Fruit fly (Drosophila melanogaster) whole organism, embryonic: ENCODE measurements around the gene CG16753.

Experiments used
- Bdp1 ChIP-seq: fragments of 200-800 bp; sonication (Bioruptor generic); optimal IDR thresholded peaks from 3 replicates; lab custom pipeline; 2016; ENCODE audit warnings: missing biosample characterization, missing genetic modification characterization
- Bgb ChIP-seq: fragments of 200-800 bp; sonication (Bioruptor generic); IDR thresholded peaks from 2 replicates; pipeline ENCODE4 v1.3.6; 2022; ENCODE audit warnings: missing biosample characterization, missing genetic modification characterization; ENCODE audit not compliant: partially characterized antibody
- C15 ChIP-seq: fragments of 200-800 bp; sonication (Bioruptor generic); IDR thresholded peaks from 3 replicates; pipeline ENCODE4 v1.3.6; 2022; ENCODE audit warnings: missing biosample characterization, missing genetic modification characterization
- CG10209 ChIP-seq: fragments of 200-800 bp; sonication (Bioruptor generic); optimal IDR thresholded peaks from 3 replicates; lab custom pipeline; 2017; ENCODE audit warnings: missing biosample characterization, mild to moderate bottlenecking, missing genetic modification characterization, missing genetic modification reagents
- CG11456 ChIP-seq: fragments of 200-800 bp; sonication (Bioruptor generic); IDR thresholded peaks from 3 replicates; pipeline ENCODE4 v1.3.6; 2022; ENCODE audit warnings: missing biosample characterization, missing genetic modification characterization
- CG13123 ChIP-seq: fragments of 200-800 bp; sonication (Bioruptor generic); optimal IDR thresholded peaks from 2 replicates; lab custom pipeline; 2016; ENCODE audit warnings: missing biosample characterization, missing genetic modification characterization
- CG13424 ChIP-seq: fragments of 200-800 bp; sonication (Bioruptor generic); optimal IDR thresholded peaks from 2 replicates; lab custom pipeline; 2019; ENCODE audit warnings: missing biosample characterization, mild to moderate bottlenecking, missing genetic modification characterization, moderate library complexity
- CG17568 ChIP-seq: fragments of 200-800 bp; sonication (Bioruptor generic); optimal IDR thresholded peaks from 2 replicates; lab custom pipeline; 2018; ENCODE audit warnings: missing biosample characterization, mild to moderate bottlenecking, missing genetic modification characterization, moderate library complexity
- CG18476 ChIP-seq: fragments of 200-800 bp; sonication (Bioruptor generic); optimal IDR thresholded peaks from 2 replicates; lab custom pipeline; 2016; ENCODE audit warnings: missing biosample characterization, mild to moderate bottlenecking, missing genetic modification characterization
- CG32532 ChIP-seq: fragments of 200-800 bp; sonication (Bioruptor generic); IDR thresholded peaks from 2 replicates; pipeline ENCODE4 v1.3.6; 2022; ENCODE audit warnings: missing biosample characterization, missing genetic modification characterization
- CG33557 ChIP-seq: fragments of 200-800 bp; sonication (Bioruptor generic); optimal IDR thresholded peaks from 2 replicates; lab custom pipeline; 2019; ENCODE audit warnings: missing biosample characterization, mild to moderate bottlenecking, missing genetic modification characterization, moderate library complexity
- CG34224 ChIP-seq: fragments of 200-800 bp; sonication (Bioruptor generic); IDR thresholded peaks from 3 replicates; pipeline ENCODE4 v1.3.6; 2022; ENCODE audit warnings: missing biosample characterization, missing genetic modification characterization; ENCODE audit not compliant: partially characterized antibody
- CG7556 ChIP-seq: fragments of 200-800 bp; sonication (Bioruptor generic); optimal IDR thresholded peaks from 2 replicates; lab custom pipeline; 2017; ENCODE audit warnings: missing biosample characterization, mild to moderate bottlenecking, missing genetic modification characterization
- CG7963 ChIP-seq: fragments of 200-800 bp; sonication (Bioruptor generic); IDR thresholded peaks from 3 replicates; pipeline ENCODE4 v1.3.6; 2022; ENCODE audit warnings: missing biosample characterization, missing genetic modification characterization; ENCODE audit not compliant: partially characterized antibody
- CG8290 ChIP-seq, 3 experiments: fragments of 200-800 bp; sonication (Bioruptor generic); optimal IDR thresholded peaks; 2 replicates each; lab custom pipeline; 2016 to 2019; ENCODE audit warnings: missing biosample characterization in 3 of 3, missing genetic modification characterization in 3 of 3, mild to moderate bottlenecking in 2 of 3, moderate library complexity in 1 of 3
- CG8944 ChIP-seq: fragments of 200-800 bp; sonication (Bioruptor generic); optimal IDR thresholded peaks from 3 replicates; lab custom pipeline; 2016; ENCODE audit warnings: missing biosample characterization, missing genetic modification characterization
- CG9876 ChIP-seq: fragments of 200-800 bp; sonication (Bioruptor generic); optimal IDR thresholded peaks from 2 replicates; lab custom pipeline; 2016; ENCODE audit warnings: missing biosample characterization, missing genetic modification characterization
- CTCF ChIP-seq: fragments of 200-800 bp; sonication (Bioruptor generic); optimal IDR thresholded peaks from 2 replicates; lab custom pipeline; 2017; ENCODE audit warnings: missing biosample characterization, mild to moderate bottlenecking, missing genetic modification characterization, moderate library complexity
- Doc3 ChIP-seq: fragments of 200-800 bp; sonication (Bioruptor generic); IDR thresholded peaks from 3 replicates; pipeline ENCODE4 v1.3.6; 2022; ENCODE audit warnings: missing biosample characterization, missing genetic modification characterization; ENCODE audit not compliant: partially characterized antibody
- Fer3 ChIP-seq: fragments of 200-800 bp; sonication (Bioruptor generic); optimal IDR thresholded peaks from 2 replicates; lab custom pipeline; 2018; ENCODE audit warnings: missing biosample characterization, mild to moderate bottlenecking, missing genetic modification characterization, moderate library complexity
- HLH4C ChIP-seq: fragments of 200-800 bp; sonication (Bioruptor generic); IDR thresholded peaks from 3 replicates; pipeline ENCODE4 v1.3.6; 2022; ENCODE audit warnings: missing biosample characterization, missing genetic modification characterization; ENCODE audit not compliant: partially characterized antibody
- MESR4 ChIP-seq: fragments of 200-800 bp; sonication (Bioruptor generic); optimal IDR thresholded peaks from 2 replicates; lab custom pipeline; 2018; ENCODE audit warnings: missing biosample characterization, mild to moderate bottlenecking, missing genetic modification characterization, moderate library complexity
- NC2α ChIP-seq: fragments of 200-800 bp; sonication (Bioruptor generic); optimal IDR thresholded peaks from 2 replicates; lab custom pipeline; 2016; ENCODE audit warnings: missing biosample characterization, missing genetic modification characterization
- Opbp ChIP-seq: fragments of 200-800 bp; sonication (Bioruptor generic); IDR thresholded peaks from 3 replicates; pipeline ENCODE4 v1.3.6; 2022; ENCODE audit warnings: missing biosample characterization, missing genetic modification characterization; ENCODE audit not compliant: partially characterized antibody
- Sox102F ChIP-seq: fragments of 200-800 bp; sonication (Bioruptor generic); optimal IDR thresholded peaks from 2 replicates; lab custom pipeline; 2018; ENCODE audit warnings: missing biosample characterization, mild to moderate bottlenecking, missing genetic modification characterization, moderate library complexity
- TFAM ChIP-seq: fragments of 200-800 bp; sonication (Bioruptor generic); optimal IDR thresholded peaks from 2 replicates; lab custom pipeline; 2017; ENCODE audit warnings: missing biosample characterization, missing genetic modification characterization, inconsistent platforms
- amos ChIP-seq: fragments of 200-800 bp; sonication (Bioruptor generic); IDR thresholded peaks from 2 replicates; pipeline ENCODE4 v1.3.6; 2022; ENCODE audit warnings: missing biosample characterization, missing genetic modification characterization; ENCODE audit not compliant: partially characterized antibody
- bab2 ChIP-seq: fragments of 200-800 bp; sonication (Bioruptor generic); optimal IDR thresholded peaks from 2 replicates; lab custom pipeline; 2016; ENCODE audit warnings: missing biosample characterization, missing genetic modification characterization
- cwo ChIP-seq: fragments of 200-800 bp; sonication (Bioruptor generic); optimal IDR thresholded peaks from 3 replicates; lab custom pipeline; 2017; ENCODE audit warnings: missing biosample characterization, missing genetic modification characterization, mild to moderate bottlenecking, moderate library complexity, missing genetic modification reagents
- en ChIP-seq: fragments of 200-800 bp; sonication (Bioruptor generic); optimal IDR thresholded peaks from 2 replicates; lab custom pipeline; 2016; ENCODE audit warnings: missing biosample characterization, missing genetic modification characterization
- eyg ChIP-seq: fragments of 200-800 bp; sonication (Bioruptor generic); optimal IDR thresholded peaks from 3 replicates; lab custom pipeline; 2016; ENCODE audit warnings: missing biosample characterization, missing genetic modification characterization
- gcm ChIP-seq: fragments of 200-800 bp; sonication (Bioruptor generic); optimal IDR thresholded peaks from 2 replicates; lab custom pipeline; 2019; ENCODE audit warnings: missing biosample characterization, mild to moderate bottlenecking, missing genetic modification characterization, moderate library complexity
- gfzf ChIP-seq: fragments of 200-800 bp; sonication (Bioruptor generic); optimal IDR thresholded peaks from 2 replicates; lab custom pipeline; 2016; ENCODE audit warnings: missing biosample characterization, mild to moderate bottlenecking, missing genetic modification characterization, moderate library complexity
- lov ChIP-seq, 2 experiments: fragments of 200-800 bp in 1 of 2; fragments of >200 bp in 1 of 2; sonication (Bioruptor generic) in 1 of 2; IDR thresholded peaks in 1 of 2; optimal IDR thresholded peaks in 1 of 2; 2 replicates in 1 of 2; 3 replicates in 1 of 2; pipeline versions ENCODE4 v1.3.6 to Lab custom; 2017 to 2022; ENCODE audit warnings: missing biosample characterization in 1 of 2, missing genetic modification characterization in 1 of 2
- mam ChIP-seq: fragments of 200-800 bp; sonication (Bioruptor generic); optimal IDR thresholded peaks from 3 replicates; lab custom pipeline; 2016; ENCODE audit warnings: missing biosample characterization, missing genetic modification characterization
- mld ChIP-seq: fragments of 200-800 bp; sonication (Bioruptor generic); IDR thresholded peaks from 3 replicates; pipeline ENCODE4 v1.3.6; 2022; ENCODE audit warnings: missing biosample characterization, missing genetic modification characterization; ENCODE audit not compliant: partially characterized antibody
- p53 ChIP-seq: fragments of 200-800 bp; sonication (Bioruptor generic); optimal IDR thresholded peaks from 2 replicates; lab custom pipeline; 2016; ENCODE audit warnings: missing biosample characterization, missing genetic modification characterization
- rib ChIP-seq: fragments of 200-800 bp; sonication (Bioruptor generic); IDR thresholded peaks from 2 replicates; pipeline ENCODE4 v1.3.6; 2022; ENCODE audit warnings: missing biosample characterization, missing genetic modification characterization
- sens ChIP-seq: fragments of 200-800 bp; sonication (Bioruptor generic); peaks from one replicate; lab custom pipeline; 2016; ENCODE audit warnings: missing biosample characterization, missing genetic modification characterization
- sima ChIP-seq: fragments of 200-800 bp; sonication (Bioruptor generic); optimal IDR thresholded peaks from 2 replicates; lab custom pipeline; 2016; ENCODE audit warnings: missing biosample characterization, missing genetic modification characterization
- tll ChIP-seq, 2 experiments: fragments of 200-800 bp in 1 of 2; fragments of >200 bp in 1 of 2; sonication (Bioruptor generic) in 1 of 2; optimal IDR thresholded peaks; 2 replicates each; lab custom pipeline; 2017 to 2019; ENCODE audit warnings: missing biosample characterization in 2 of 2, missing genetic modification characterization in 2 of 2, mild to moderate bottlenecking in 1 of 2, moderate library complexity in 1 of 2
- tna ChIP-seq: fragments of 200-800 bp; sonication (Bioruptor generic); IDR thresholded peaks from 2 replicates; pipeline ENCODE4 v1.3.6; 2022; ENCODE audit warnings: missing biosample characterization, missing genetic modification characterization; ENCODE audit not compliant: partially characterized antibody
- unpg ChIP-seq: fragments of 200-800 bp; sonication (Bioruptor generic); optimal IDR thresholded peaks from 3 replicates; lab custom pipeline; 2018; ENCODE audit warnings: missing biosample characterization, mild to moderate bottlenecking, missing genetic modification characterization, moderate library complexity
- usp ChIP-seq: fragments of >200 bp; optimal IDR thresholded peaks from 2 replicates; lab custom pipeline; 2017; ENCODE audit warnings: missing biosample characterization, missing genetic modification characterization
- vnd ChIP-seq: fragments of 200-800 bp; sonication (Bioruptor generic); IDR thresholded peaks from 3 replicates; pipeline ENCODE4 v1.3.6; 2022; ENCODE audit warnings: missing biosample characterization, missing genetic modification characterization; ENCODE audit not compliant: partially characterized antibody

CG16753 gene

dm6 chr3L:3090581-3091345 lies 35.9 kb downstream of the CG16753 start (continued):
- TF ChIP-seq eyg (GFP tag; lab: Kevin White, UChicago): no peak
- peak; percentile 50 for TF ChIP-seq unpg (GFP tag; lab: Kevin White, UChicago)
- TF ChIP-seq cwo (GFP tag; lab: Kevin White, UChicago): peak; percentile 24
- peak; percentile 49 for TF ChIP-seq Fer3
- TF ChIP-seq CG11456 (GFP tag; lab: Robert Waterston, UW): 0 out of 3 replicates have a peak, but pooled peaks have one; percentile 34
- TF ChIP-seq NC2α (GFP tag; lab: Kevin White, UChicago): peak; percentile 8
- peak; percentile 34; the same call in 1 of the 3 replicates for TF ChIP-seq HLH4C (GFP tag; lab: Robert Waterston, UW)
- peak; percentile 50 for TF ChIP-seq CG33557 (GFP tag; lab: Kevin White, UChicago)
- no peak for TF ChIP-seq gcm (GFP tag; lab: Kevin White, UChicago)

- TF ChIP-seq usp (GFP tag; lab: Kevin White, UChicago) (no peak), CG7556 (GFP tag; lab: Kevin White, UChicago) (no peak), CG7963 (GFP tag; lab: Robert Waterston, UW) (peak; percentile 84), mld (peak; percentile 76), vnd (GFP tag; lab: Robert Waterston, UW) (peak; percentile 71), CG8944 (no peak), MESR4 (GFP tag; lab: Kevin White, UChicago) (no peak), Doc3 (peak; percentile 52; the same call in 1 of the 3 replicates), Sox102F (no peak), sens (GFP tag; lab: Kevin White, UChicago) (peak; percentile 20), CG10209 (GFP tag; lab: Kevin White, UChicago) (no peak), sima (GFP tag; lab: Kevin White, UChicago) (no peak), CG34224 (peak; percentile 20; the same call in 1 of the 3 replicates), CG8290 (GFP tag; optimal IDR thresholded peaks at IDR 0.05; lab: Kevin White, UChicago) (no peak), CG8290 (tag; optimal IDR thresholded peaks at IDR 0.05; lab: Kevin White, UChicago) (no peak), CG13123 (no peak), gfzf (GFP tag; lab: Kevin White, UChicago) (no peak), lov (optimal IDR thresholded peaks at IDR 0.05; lab: Kevin White, UChicago) (no peak), lov (GFP tag; IDR thresholded peaks at IDR 0.05; lab: Robert Waterston, UW) (peak; percentile 28; the same call in 1 of the 3 replicates), CG32532 (no peak), mam (GFP tag; lab: Kevin White, UChicago) (no peak), Bgb (peak; percentile 88), TFAM (GFP tag; lab: Kevin White, UChicago) (no peak), tll (GFP tag; optimal IDR thresholded peaks at IDR 0.05; lab: Kevin White, UChicago) (no peak), NC2α (GFP tag; lab: Kevin White, UChicago) (no peak), bab2 (GFP tag; lab: Kevin White, UChicago) (no peak), CTCF (no peak), Opbp (GFP tag; lab: Robert Waterston, UW) (peak; percentile 88; the same call in 2 of the 3 replicates), CG9876 (GFP tag; lab: Kevin White, UChicago) (no peak), CG13424 (tag; lab: Kevin White, UChicago) (no peak), tna (peak; percentile 80), en (GFP tag; lab: Kevin White, UChicago) (no peak), amos (GFP tag; lab: Robert Waterston, UW) (peak; percentile 78), rib (GFP tag; lab: Robert Waterston, UW) (no peak), CG18476 (GFP tag; lab: Kevin White, UChicago) (no peak), C15 (GFP tag; lab: Robert Waterston, UW) (no peak), CG17568 (GFP tag; lab: Kevin White, UChicago) (no peak), Bdp1 (GFP tag; lab: Kevin White, UChicago) (peak; percentile 98), p53 (GFP tag; lab: Kevin White, UChicago) (no peak)
These were observed 40.7 kb downstream of the CG16753 start for dm6 chr3L:3095590-3095989.
